Fruit fly (Drosophila melanogaster): ENCODE data around the gene JhI-21.
A peak's percentile ranks its signal among the peaks of the same experiment; 100 is the strongest.

The JhI-21 gene

DNA sequence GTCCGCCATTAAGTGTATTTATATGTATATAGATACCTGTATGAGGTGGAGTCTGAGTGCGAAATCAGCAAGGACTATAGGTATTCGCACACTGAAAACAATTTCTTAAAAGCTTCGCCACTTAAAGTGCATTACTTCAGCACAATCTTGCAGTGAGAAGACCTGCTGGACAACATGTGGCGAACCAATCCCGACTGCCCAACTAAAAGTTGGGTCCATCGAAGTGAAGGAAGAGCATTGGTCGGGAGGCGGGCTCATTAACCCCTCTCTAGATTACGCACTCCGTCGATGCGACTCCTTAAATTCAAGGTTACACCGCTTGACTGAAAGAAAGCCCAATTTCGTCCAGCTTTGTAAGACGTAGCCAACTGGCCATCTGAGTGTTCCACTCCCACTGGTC, 42.6 kb downstream of the JhI-21 start (continued):
- TF ChIP-seq CG6854 (GFP tag; optimal IDR thresholded peaks at IDR 0.05): no peak
- no peak for TF ChIP-seq CG6808 (GFP tag; optimal IDR thresholded peaks at IDR 0.05)
- no peak for TF ChIP-seq dac (GFP tag; optimal IDR thresholded peaks at IDR 0.05)
- peak; percentile 33 for TF ChIP-seq Sox102F (GFP tag; optimal IDR thresholded peaks at IDR 0.05)
- TF ChIP-seq esn (GFP tag; optimal IDR thresholded peaks at IDR 0.05): peak; percentile 32

DNA sequence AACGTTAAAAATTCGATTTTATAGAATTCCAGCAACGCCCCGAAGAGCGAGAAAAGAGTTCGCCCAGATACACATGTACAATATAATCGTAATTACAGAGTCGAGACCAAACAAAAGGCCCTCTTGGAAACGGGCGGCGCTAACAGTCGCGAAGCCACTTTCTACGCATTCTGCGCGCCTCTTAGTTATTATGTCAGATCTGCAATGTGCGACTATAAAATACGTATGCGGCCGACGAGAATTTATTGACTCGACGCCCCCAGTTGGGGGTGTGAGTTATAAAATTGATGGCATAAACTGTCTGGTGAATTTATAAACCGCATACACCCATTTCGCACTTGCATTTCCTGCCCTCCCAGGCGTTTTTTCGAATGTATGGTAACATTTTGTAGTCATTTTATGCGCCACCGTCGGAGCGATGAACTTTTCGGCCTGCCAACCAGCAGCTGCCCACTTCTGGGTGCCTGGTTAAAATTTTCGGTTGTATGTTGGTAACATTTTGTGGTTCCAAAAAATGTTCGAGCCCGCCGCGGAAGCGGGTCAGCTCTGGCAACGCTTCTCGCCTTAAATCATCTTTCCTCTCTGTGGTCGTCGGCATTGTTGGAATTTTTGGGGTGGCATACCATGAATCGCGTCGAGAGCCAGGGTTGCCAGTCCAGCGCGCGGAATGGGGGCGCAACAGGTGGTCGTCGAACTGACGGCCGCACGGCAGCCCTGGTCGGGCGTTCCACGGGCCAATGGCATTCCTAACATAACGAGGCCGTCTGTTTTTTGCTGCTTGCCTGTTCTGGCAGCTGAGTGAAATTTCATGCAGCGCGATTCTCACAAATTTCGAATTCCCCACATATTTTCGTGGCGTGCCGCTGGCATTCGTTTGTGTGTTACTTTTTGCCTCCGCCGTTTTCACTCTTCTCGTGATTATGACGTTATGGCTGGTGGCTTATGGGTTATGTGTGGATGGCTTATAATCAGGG, 43.9 kb downstream of the JhI-21 start:
- TF ChIP-seq CG31627 (GFP tag; optimal IDR thresholded peaks at IDR 0.05) (peak; percentile 73), CG11902 (GFP tag; optimal IDR thresholded peaks at IDR 0.05) (peak; percentile 31), Lpt (GFP tag; optimal IDR thresholded peaks at IDR 0.05) (peak; percentile 54), Hr4 (GFP tag; optimal IDR thresholded peaks at IDR 0.05) (peak; percentile 57), OdsH (GFP tag; optimal IDR thresholded peaks at IDR 0.05) (peak; percentile 31), CG10631 (GFP tag; optimal IDR thresholded peaks at IDR 0.05) (no peak), dac (GFP tag; optimal IDR thresholded peaks at IDR 0.05) (peak; percentile 27), CG7368 (GFP tag; optimal IDR thresholded peaks at IDR 0.05) (peak; percentile 60), CG6276 (GFP tag; optimal IDR thresholded peaks at IDR 0.05) (peak; percentile 39), ss (GFP tag; optimal IDR thresholded peaks at IDR 0.05) (peak; percentile 75 to 78), CG8632 (GFP tag; optimal IDR thresholded peaks at IDR 0.05) (no peak), CG4318 (GFP tag; optimal IDR thresholded peaks at IDR 0.05) (no peak), Hr39 (GFP tag; optimal IDR thresholded peaks at IDR 0.05) (peak; percentile 71), salr (GFP tag; optimal IDR thresholded peaks at IDR 0.05) (peak; percentile 1 to 47), pdm3 (GFP tag; optimal IDR thresholded peaks at IDR 0.05) (peak; percentile 52), CG6163 (GFP tag; IDR thresholded peaks at IDR 0.05) (no peak), eg (GFP tag; IDR thresholded peaks at IDR 0.05) (no peak), topi (GFP tag; optimal IDR thresholded peaks at IDR 0.05) (peak; percentile 80), Sox102F (GFP tag; optimal IDR thresholded peaks at IDR 0.05) (peak; percentile 83), CG3032 (tag; optimal IDR thresholded peaks at IDR 0.05) (peak; percentile 72), lz (GFP tag; optimal IDR thresholded peaks at IDR 0.05) (peak; percentile 82), cyc (GFP tag; optimal IDR thresholded peaks at IDR 0.05) (peak; percentile 87), CG11762 (GFP tag; optimal IDR thresholded peaks at IDR 0.05; ENCODE audit: insufficient read depth) (peak; percentile 21), CG1621 (tag; optimal IDR thresholded peaks at IDR 0.05) (peak; percentile 82), Ets96B (tag; optimal IDR thresholded peaks at IDR 0.05) (peak; percentile 54), CG6792 (GFP tag; optimal IDR thresholded peaks at IDR 0.05) (peak; percentile 73), CG9139 (GFP tag; optimal IDR thresholded peaks at IDR 0.05) (peak; percentile 56), vri (GFP tag; optimal IDR thresholded peaks at IDR 0.05) (no peak), CG10669 (GFP tag; optimal IDR thresholded peaks at IDR 0.05) (peak; percentile 59), svp (GFP tag) (peak; percentile 100), CG15336 (GFP tag; IDR thresholded peaks at IDR 0.05) (no peak), CG16779 (tag; optimal IDR thresholded peaks at IDR 0.05) (peak; percentile 53), fkh (GFP tag; optimal IDR thresholded peaks at IDR 0.05) (peak; percentile 85), spab (GFP tag; optimal IDR thresholded peaks at IDR 0.05) (peak; percentile 68), CG32006 (GFP tag; optimal IDR thresholded peaks at IDR 0.05) (peak; percentile 5), fd85E (GFP tag; optimal IDR thresholded peaks at IDR 0.05) (no peak), achi (GFP tag; optimal IDR thresholded peaks at IDR 0.05) (peak; percentile 36), CG8319 (GFP tag; optimal IDR thresholded peaks at IDR 0.05) (peak; percentile 40), Eip93F (GFP tag; optimal IDR thresholded peaks at IDR 0.05) (no peak), CG6854 (GFP tag; optimal IDR thresholded peaks at IDR 0.05) (peak; percentile 90), fd59A (GFP tag; optimal IDR thresholded peaks at IDR 0.05) (peak; percentile 41), Sox15 (GFP tag; optimal IDR thresholded peaks at IDR 0.05) (no peak), Eip75B (GFP tag; optimal IDR thresholded peaks at IDR 0.05) (peak; percentile 90), Gug (GFP tag; IDR thresholded peaks at IDR 0.05) (no peak), Ets21C (GFP tag; optimal IDR thresholded peaks at IDR 0.05) (peak; percentile 61)
